Fruit fly (Drosophila melanogaster) whole organism, pupa: ENCODE measurements around the gene Abcd1.

ENCODE experiments used
- CG10348 ChIP-seq: fragments of 200-800 bp; sonication (Bioruptor generic); IDR thresholded peaks from 2 replicates; pipeline ENCODE4 v1.3.6; 2022; ENCODE audit warnings: missing biosample characterization, missing genetic modification characterization
- CG12605 ChIP-seq: fragments of 200-800 bp; sonication (Bioruptor generic); IDR thresholded peaks from 2 replicates; pipeline ENCODE4 v1.3.6; 2022; ENCODE audit warnings: missing biosample characterization, missing genetic modification characterization
- CG13204 ChIP-seq: fragments of 200-800 bp; sonication (Bioruptor generic); optimal IDR thresholded peaks from 2 replicates; lab custom pipeline; 2018; ENCODE audit warnings: missing biosample characterization, mild to moderate bottlenecking, missing genetic modification characterization, moderate library complexity
- CG14655 ChIP-seq: fragments of 200-800 bp; sonication (Bioruptor generic); optimal IDR thresholded peaks from 3 replicates; lab custom pipeline; 2017; ENCODE audit warnings: mild to moderate bottlenecking, missing biosample characterization, missing genetic modification reagents, missing genetic modification characterization
- CG15710 ChIP-seq: fragments of 200-800 bp; sonication (Bioruptor generic); optimal IDR thresholded peaks from 2 replicates; lab custom pipeline; 2018; ENCODE audit warnings: missing biosample characterization, mild to moderate bottlenecking, missing genetic modification characterization, moderate library complexity
- CG17806 ChIP-seq: fragments of 200-800 bp; sonication (Bioruptor generic); optimal IDR thresholded peaks from 2 replicates; lab custom pipeline; 2018; ENCODE audit warnings: missing biosample characterization, mild to moderate bottlenecking, missing genetic modification characterization, moderate library complexity
- CG32121 ChIP-seq: fragments of 200-800 bp; sonication (Bioruptor generic); IDR thresholded peaks from 2 replicates; pipeline ENCODE4 v1.3.6; 2022; ENCODE audit warnings: missing biosample characterization, missing genetic modification characterization
- CG34367 ChIP-seq: fragments of 200-800 bp; sonication (Bioruptor generic); optimal IDR thresholded peaks from 2 replicates; lab custom pipeline; 2018; ENCODE audit warnings: missing biosample characterization, mild to moderate bottlenecking, missing genetic modification characterization
- CG4496 ChIP-seq: fragments of 200-800 bp; sonication (Bioruptor generic); IDR thresholded peaks from 3 replicates; pipeline ENCODE4 v1.3.6; 2022; ENCODE audit warnings: missing biosample characterization, missing genetic modification characterization
- CG8159 ChIP-seq: fragments of 200-800 bp; sonication (Bioruptor generic); optimal IDR thresholded peaks from 3 replicates; lab custom pipeline; 2018; ENCODE audit warnings: missing biosample characterization, mild to moderate bottlenecking, missing genetic modification characterization, moderate library complexity
- CG8301 ChIP-seq: fragments of 200-800 bp; sonication (Bioruptor generic); optimal IDR thresholded peaks from 2 replicates; lab custom pipeline; 2018; ENCODE audit warnings: missing biosample characterization, mild to moderate bottlenecking, missing genetic modification characterization
- CG9948 ChIP-seq: fragments of 200-800 bp; sonication (Bioruptor generic); optimal IDR thresholded peaks from 2 replicates; lab custom pipeline; 2018; ENCODE audit warnings: missing biosample characterization, mild to moderate bottlenecking, missing genetic modification characterization, moderate library complexity
- D1 ChIP-seq: fragments of 200-800 bp; sonication (Bioruptor generic); optimal IDR thresholded peaks from 2 replicates; lab custom pipeline; 2018; ENCODE audit warnings: missing biosample characterization, mild to moderate bottlenecking, missing genetic modification characterization, moderate library complexity
- EcR ChIP-seq: fragments of 200-800 bp; sonication (Bioruptor generic); optimal IDR thresholded peaks from 3 replicates; lab custom pipeline; 2019; ENCODE audit warnings: missing biosample characterization, missing genetic modification characterization, mild to moderate bottlenecking, moderate library complexity, missing genetic modification reagents
- Ets98B ChIP-seq: fragments of 200-800 bp; sonication (Bioruptor generic); IDR thresholded peaks from 2 replicates; pipeline ENCODE4 v1.3.6; 2022; ENCODE audit warnings: missing biosample characterization, missing genetic modification characterization
- Pif1A ChIP-seq: fragments of 200-800 bp; sonication (Bioruptor generic); optimal IDR thresholded peaks from 3 replicates; lab custom pipeline; 2016; ENCODE audit warnings: missing biosample characterization, missing genetic modification characterization
- Pif1B ChIP-seq: fragments of 200-800 bp; sonication (Bioruptor generic); optimal IDR thresholded peaks from 3 replicates; lab custom pipeline; 2016; ENCODE audit warnings: missing biosample characterization, missing genetic modification characterization
- Snoo ChIP-seq: fragments of 200-800 bp; sonication (Bioruptor generic); optimal IDR thresholded peaks from 3 replicates; lab custom pipeline; 2017; ENCODE audit warnings: missing biosample characterization, mild to moderate bottlenecking, missing genetic modification characterization, inconsistent platforms
- fd96Ca ChIP-seq: fragments of 200-800 bp; sonication (Bioruptor generic); IDR thresholded peaks from 3 replicates; pipeline ENCODE4 v1.3.6; 2022; ENCODE audit warnings: missing biosample characterization, missing genetic modification characterization
- gl ChIP-seq: fragments of 200-800 bp; sonication (Bioruptor generic); optimal IDR thresholded peaks from 2 replicates; lab custom pipeline; 2018; ENCODE audit warnings: missing biosample characterization, mild to moderate bottlenecking, missing genetic modification characterization
- rn ChIP-seq: fragments of 200-800 bp; sonication (Bioruptor generic); IDR thresholded peaks from 2 replicates; pipeline ENCODE4 v1.3.6; 2022; ENCODE audit warnings: missing biosample characterization, missing genetic modification characterization

The Abcd1 gene

dm6 chr4:183681-184080 lies 9.9 kb downstream of the Abcd1 start:
- no peak for TF ChIP-seq EcR (GFP tag; lab: Kevin White, UChicago)
- no peak for TF ChIP-seq gl (tag; lab: Kevin White, UChicago)
- no peak for TF ChIP-seq Pif1B (GFP tag; lab: Kevin White, UChicago)
- TF ChIP-seq Snoo = no peak
- TF ChIP-seq CG34367 = no peak
- TF ChIP-seq rn (GFP tag; lab: Robert Waterston, UW) = no peak
- no peak for TF ChIP-seq Ets98B (GFP tag; lab: Robert Waterston, UW)
- no peak for TF ChIP-seq CG17806 (tag; lab: Kevin White, UChicago)
- TF ChIP-seq D1 (tag; lab: Kevin White, UChicago) = no peak
- no peak for TF ChIP-seq fd96Ca
- TF ChIP-seq CG8301 (tag; lab: Kevin White, UChicago) = no peak
- no peak for TF ChIP-seq CG32121 (GFP tag; lab: Robert Waterston, UW)
- TF ChIP-seq CG13204 (GFP tag; lab: Kevin White, UChicago) = no peak
- TF ChIP-seq CG12605 (GFP tag; lab: Robert Waterston, UW) = no peak
- TF ChIP-seq CG14655 = no peak
- TF ChIP-seq, all 21 proteins: peak for 0

DNA sequence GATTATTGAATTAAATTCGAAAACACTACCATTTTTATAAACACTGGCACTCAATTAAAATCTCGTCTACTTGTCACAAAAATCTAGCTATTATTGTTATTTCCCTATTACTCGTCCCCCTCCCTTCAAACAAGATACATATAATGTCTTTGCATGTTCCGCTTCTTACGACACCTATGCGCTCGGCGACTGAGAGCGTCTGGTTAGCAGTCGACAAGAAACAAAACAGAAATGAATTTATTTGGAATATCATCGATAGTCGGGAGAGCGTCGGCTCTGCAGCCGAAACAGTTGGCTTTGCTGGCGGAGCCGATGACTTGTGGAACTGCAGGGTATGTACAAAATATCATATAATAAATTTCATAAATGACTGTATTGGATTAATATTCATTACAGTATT lies 12.0 kb downstream of the Abcd1 start:
- no peak for TF ChIP-seq gl (tag; lab: Kevin White, UChicago)
- TF ChIP-seq fd96Ca = no peak
- TF ChIP-seq CG32121 (GFP tag; lab: Robert Waterston, UW) = no peak
- TF ChIP-seq CG15710 (tag; lab: Kevin White, UChicago) = no peak
- TF ChIP-seq Pif1A (GFP tag; lab: Kevin White, UChicago) = no peak
- TF ChIP-seq CG17806 (tag; lab: Kevin White, UChicago) = no peak
- TF ChIP-seq CG8159 (tag; lab: Kevin White, UChicago) = no peak
- TF ChIP-seq CG8301 (tag; lab: Kevin White, UChicago) = no peak
- no peak for TF ChIP-seq Ets98B (GFP tag; lab: Robert Waterston, UW)
- TF ChIP-seq CG9948 (tag; lab: Kevin White, UChicago) = no peak
- TF ChIP-seq D1 (tag; lab: Kevin White, UChicago) = no peak
- TF ChIP-seq CG14655 = no peak
- no peak for TF ChIP-seq CG34367
- TF ChIP-seq EcR (GFP tag; lab: Kevin White, UChicago) = no peak

DNA sequence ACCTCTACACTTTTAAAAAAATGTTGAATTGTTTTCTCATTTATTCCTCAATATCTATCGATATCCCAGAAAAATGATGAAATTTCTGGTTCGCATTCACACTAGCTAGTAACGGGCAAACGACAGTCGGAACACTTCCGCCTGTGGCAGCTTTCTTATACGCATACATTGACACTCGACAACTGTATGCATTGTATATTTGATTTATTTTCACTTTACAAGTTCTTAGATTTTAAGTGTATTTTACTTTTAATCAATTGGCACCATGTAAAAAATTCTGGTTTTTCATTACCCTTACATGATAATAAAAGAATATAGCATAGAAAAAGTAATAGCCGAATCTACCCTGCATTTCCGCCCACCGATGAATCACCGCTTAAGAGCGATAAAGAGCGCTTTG lies 12.8 kb downstream of the Abcd1 start:
- TF ChIP-seq rn (GFP tag; lab: Robert Waterston, UW) = no peak
- TF ChIP-seq CG4496 = no peak
- no peak for TF ChIP-seq fd96Ca
- TF ChIP-seq CG34367 = no peak
- no peak for TF ChIP-seq Ets98B (GFP tag; lab: Robert Waterston, UW)
- TF ChIP-seq CG13204 (GFP tag; lab: Kevin White, UChicago) = no peak
- no peak for TF ChIP-seq Pif1A (GFP tag; lab: Kevin White, UChicago)
- TF ChIP-seq Pif1B (GFP tag; lab: Kevin White, UChicago) = no peak
- TF ChIP-seq CG9948 (tag; lab: Kevin White, UChicago) = no peak
- TF ChIP-seq CG8159 (tag; lab: Kevin White, UChicago) = no peak
- TF ChIP-seq CG10348 (GFP tag; lab: Robert Waterston, UW) = no peak
- no peak for TF ChIP-seq D1 (tag; lab: Kevin White, UChicago)
- TF ChIP-seq Snoo = no peak
- TF ChIP-seq CG17806 (tag; lab: Kevin White, UChicago) = no peak

- TF ChIP-seq CG32121 (GFP tag; lab: Robert Waterston, UW) (no peak), CG4496 (no peak), CG34367 (no peak), fd96Ca (no peak), rn (GFP tag; lab: Robert Waterston, UW) (no peak), CG9948 (tag; lab: Kevin White, UChicago) (no peak), Ets98B (GFP tag; lab: Robert Waterston, UW) (no peak), gl (tag; lab: Kevin White, UChicago) (no peak), Pif1B (GFP tag; lab: Kevin White, UChicago) (no peak), EcR (GFP tag; lab: Kevin White, UChicago) (no peak), Pif1A (GFP tag; lab: Kevin White, UChicago) (no peak), CG12605 (GFP tag; lab: Robert Waterston, UW) (no peak), CG15710 (tag; lab: Kevin White, UChicago) (no peak), CG8301 (tag; lab: Kevin White, UChicago) (no peak), Snoo (no peak), CG14655 (no peak), CG10348 (GFP tag; lab: Robert Waterston, UW) (no peak), CG8159 (tag; lab: Kevin White, UChicago) (no peak), CG17806 (tag; lab: Kevin White, UChicago) (no peak), D1 (tag; lab: Kevin White, UChicago) (no peak)
These were observed 13.7 kb downstream of the Abcd1 start for dm6 chr4:179920-180261.

- TF ChIP-seq Pif1B (GFP tag; lab: Kevin White, UChicago) (no peak), CG15710 (tag; lab: Kevin White, UChicago) (peak; percentile 27), CG9948 (tag; lab: Kevin White, UChicago) (no peak), Snoo (peak; percentile 37), CG4496 (no peak), CG8159 (tag; lab: Kevin White, UChicago) (no peak), D1 (tag; lab: Kevin White, UChicago) (peak; percentile 37), CG32121 (GFP tag; lab: Robert Waterston, UW) (no peak), CG17806 (tag; lab: Kevin White, UChicago) (no peak), CG8301 (tag; lab: Kevin White, UChicago) (no peak)
These were observed 14.3 kb downstream of the Abcd1 start, which contains the start of gene Arl4 for dm6 chr4:179062-179919. Gene Arl4, minus strand, starts transcription at chr4:179389.
